Worm (Caenorhabditis elegans): Measurements from ENCODE around the gene snet-1.

The snet-1 gene

DNA sequence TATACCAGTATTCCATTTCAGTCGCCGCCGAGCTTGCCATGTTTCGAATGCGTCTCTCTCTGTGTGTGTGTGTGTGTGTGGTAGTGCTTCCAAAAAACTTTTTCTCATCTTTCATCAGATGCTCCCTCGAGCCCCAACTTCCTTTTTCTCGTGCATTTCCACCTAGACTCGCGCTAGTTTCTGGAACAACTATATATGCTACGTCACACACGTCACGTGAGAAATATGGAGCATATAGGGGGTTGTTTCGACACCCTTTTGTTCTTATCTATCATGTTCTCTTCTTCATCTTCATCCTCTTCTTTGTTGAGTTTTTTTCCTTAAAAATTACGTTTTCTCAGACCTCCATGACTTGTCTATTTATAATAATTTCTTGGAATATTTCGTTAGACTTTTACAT lies 36.6 kb upstream of the snet-1 start:
- no peak for TF ChIP-seq fkh-10 (GFP tag; optimal IDR thresholded peaks at IDR 0.05)
- TF ChIP-seq pqm-1 (tag; optimal IDR thresholded peaks at IDR 0.05), result no peak
- TF ChIP-seq fos-1 (tag; optimal IDR thresholded peaks at IDR 0.05), result no peak
- no peak for TF ChIP-seq lsy-2 (tag; optimal IDR thresholded peaks at IDR 0.05)
- no peak for TF ChIP-seq efl-1 (optimal IDR thresholded peaks at IDR 0.05)
- no peak for TF ChIP-seq efl-1 (GFP tag; optimal IDR thresholded peaks at IDR 0.05 in 1 of 2)
- TF ChIP-seq mab-9 (GFP tag; IDR thresholded peaks at IDR 0.05), result no peak
- no peak for TF ChIP-seq ama-1 (optimal IDR thresholded peaks at IDR 0.05)
- TF ChIP-seq nhr-76 (tag; optimal IDR thresholded peaks at IDR 0.05), result no peak
- peak; percentile 39 for TF ChIP-seq nhr-71 (tag; optimal IDR thresholded peaks at IDR 0.05)
- no peak for TF ChIP-seq fkh-4 (tag; optimal IDR thresholded peaks at IDR 0.05; ENCODE audit: borderline replicate concordance)
- no peak for TF ChIP-seq ceh-88 (GFP tag; IDR thresholded peaks at IDR 0.05)
- TF ChIP-seq unc-86 (tag; optimal IDR thresholded peaks at IDR 0.05), result peak; percentile 24
- TF ChIP-seq ceh-8 (GFP tag; optimal IDR thresholded peaks at IDR 0.05), result no peak
- no peak for TF ChIP-seq swsn-7 (tag; optimal IDR thresholded peaks at IDR 0.05)
- no peak for TF ChIP-seq nhr-77 (tag; optimal IDR thresholded peaks at IDR 0.05)
- no peak for TF ChIP-seq tlp-1 (tag; optimal IDR thresholded peaks at IDR 0.05)
- no peak for TF ChIP-seq mep-1 (tag; optimal IDR thresholded peaks at IDR 0.05)
- no peak for TF ChIP-seq nhr-20 (tag; optimal IDR thresholded peaks at IDR 0.05)
- TF ChIP-seq jun-1 (tag; optimal IDR thresholded peaks at IDR 0.05), result no peak
- TF ChIP-seq vab-15 (tag; optimal IDR thresholded peaks at IDR 0.05), result no peak
- TF ChIP-seq sup-37 (GFP tag; optimal IDR thresholded peaks at IDR 0.05), result no peak
- TF ChIP-seq hlh-17 (GFP tag; optimal IDR thresholded peaks at IDR 0.05; ENCODE audit: borderline replicate concordance), result no peak
- peak; percentile 47 for TF ChIP-seq lin-14 (GFP tag; optimal IDR thresholded peaks at IDR 0.05)
- no peak for TF ChIP-seq unc-98 (GFP tag; IDR thresholded peaks at IDR 0.05)
- no peak for TF ChIP-seq lin-35 (GFP tag; optimal IDR thresholded peaks at IDR 0.05)
- TF ChIP-seq alr-1 (tag; optimal IDR thresholded peaks at IDR 0.05; ENCODE audit: borderline replicate concordance), result no peak
- TF ChIP-seq rnt-1 (tag; optimal IDR thresholded peaks at IDR 0.05), result peak; percentile 1
- no peak for TF ChIP-seq ets-5 (GFP tag; IDR thresholded peaks at IDR 0.05)
- TF ChIP-seq fkh-8 (tag; optimal IDR thresholded peaks at IDR 0.05), result peak; percentile 43
- no peak for TF ChIP-seq nhr-19 (GFP tag; conservative IDR thresholded peaks at IDR 0.05)
- no peak for TF ChIP-seq zag-1 (tag; optimal IDR thresholded peaks at IDR 0.05)
- TF ChIP-seq dpl-1 (GFP tag; optimal IDR thresholded peaks at IDR 0.05), result no peak

DNA sequence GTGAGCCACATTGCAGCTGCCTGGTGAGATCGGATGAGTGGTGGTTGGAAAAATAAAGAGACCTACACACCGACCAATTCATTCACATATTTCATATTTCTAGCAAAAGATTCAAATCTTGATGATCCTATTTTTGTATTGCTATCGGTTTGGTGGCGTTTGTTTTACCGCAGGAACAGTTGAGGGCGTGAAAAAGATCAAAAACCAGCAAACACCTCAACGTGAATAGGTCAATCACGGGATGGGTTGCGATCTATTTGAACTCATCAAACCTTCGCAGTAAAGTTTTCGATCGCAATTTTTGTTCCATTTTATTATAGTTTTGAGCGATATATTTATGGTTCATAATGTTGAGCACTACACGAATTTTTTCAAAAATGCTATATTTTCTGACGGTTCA lies 33.1 kb upstream of the snet-1 start:
- TF ChIP-seq ztf-11 (tag; optimal IDR thresholded peaks at IDR 0.05) (no peak), nhr-19 (GFP tag; conservative IDR thresholded peaks at IDR 0.05) (no peak), hlh-17 (GFP tag; optimal IDR thresholded peaks at IDR 0.05; ENCODE audit: borderline replicate concordance) (no peak), nhr-12 (tag; optimal IDR thresholded peaks at IDR 0.05) (no peak), lin-35 (GFP tag; optimal IDR thresholded peaks at IDR 0.05) (no peak), ceh-82 (tag; optimal IDR thresholded peaks at IDR 0.05) (no peak), nhr-76 (tag; optimal IDR thresholded peaks at IDR 0.05) (no peak), lir-3 (tag; optimal IDR thresholded peaks at IDR 0.05; ENCODE audit: poor library complexity) (no peak), hpl-2 (GFP tag; optimal IDR thresholded peaks at IDR 0.05) (no peak), dsc-1 (tag; optimal IDR thresholded peaks at IDR 0.05) (no peak)

DNA sequence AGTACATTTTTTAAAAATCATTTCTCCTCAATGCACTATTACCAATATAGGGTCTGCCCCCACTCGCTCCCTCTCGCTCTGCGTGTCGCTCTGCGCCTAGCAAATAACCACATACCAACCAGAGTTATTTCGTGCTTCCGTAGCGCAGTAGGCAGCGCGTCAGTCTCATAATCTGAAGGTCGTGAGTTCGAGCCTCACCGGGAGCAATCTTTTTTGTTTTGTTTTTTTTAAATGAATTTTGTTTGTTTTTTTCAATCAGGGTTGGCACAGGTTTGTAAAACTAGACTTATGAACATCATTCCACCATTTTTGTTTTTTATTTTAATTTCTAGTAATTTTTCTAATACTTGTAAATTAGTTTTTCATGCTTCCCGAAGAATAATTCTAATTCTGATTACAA lies 28.9 kb upstream of the snet-1 start:
- TF ChIP-seq alr-1 (tag; optimal IDR thresholded peaks at IDR 0.05; ENCODE audit: borderline replicate concordance) (no peak), nhr-20 (tag; optimal IDR thresholded peaks at IDR 0.05) (peak; percentile 73), Y116A8C.19 (tag; optimal IDR thresholded peaks at IDR 0.05; ENCODE audit: borderline replicate concordance) (no peak), fkh-4 (tag; optimal IDR thresholded peaks at IDR 0.05; ENCODE audit: borderline replicate concordance) (no peak), pag-3 (tag; optimal IDR thresholded peaks at IDR 0.05; ENCODE audit: borderline replicate concordance, insufficient read depth) (no peak), lin-39 (tag; optimal IDR thresholded peaks at IDR 0.05) (peak; percentile 9), tbx-2 (tag; optimal IDR thresholded peaks at IDR 0.05) (peak; percentile 65), rnt-1 (tag; optimal IDR thresholded peaks at IDR 0.05) (peak; percentile 69), aha-1 (tag; optimal IDR thresholded peaks at IDR 0.05) (no peak), efl-3 (GFP tag; optimal IDR thresholded peaks at IDR 0.05) (no peak), mab-9 (GFP tag; IDR thresholded peaks at IDR 0.05) (peak; percentile 63; the same call in 1 of the 2 replicates), vab-15 (tag; optimal IDR thresholded peaks at IDR 0.05) (no peak), zag-1 (tag; optimal IDR thresholded peaks at IDR 0.05) (no peak), sup-37 (GFP tag; optimal IDR thresholded peaks at IDR 0.05) (no peak), lin-35 (GFP tag; optimal IDR thresholded peaks at IDR 0.05) (peak in 1 of 2 experiments; percentile 74), efl-1 (optimal IDR thresholded peaks at IDR 0.05) (peak; percentile 26 to 29), efl-1 (GFP tag; optimal IDR thresholded peaks at IDR 0.05 in 1 of 2) (peak in 1 of 2 experiments; percentile 94), zip-4 (GFP tag; optimal IDR thresholded peaks at IDR 0.05) (peak; percentile 35), F16B12.6 (tag; optimal IDR thresholded peaks at IDR 0.05) (no peak), ceh-82 (tag; optimal IDR thresholded peaks at IDR 0.05) (peak; percentile 44 to 66 (median 48)), ces-1 (GFP tag; optimal IDR thresholded peaks at IDR 0.05) (no peak), pax-3 (tag; optimal IDR thresholded peaks at IDR 0.05) (peak; percentile 35)

Measured in whole organism, L1 larva.